Fruit fly (Drosophila melanogaster) Kc167 (cell line): ENCODE results near the gene Prosbeta6.

Source experiments
- Myc ChIP-seq: fragments of >200 bp; optimal IDR thresholded peaks from 2 replicates; lab custom pipeline; 2017; ENCODE audit warnings: missing external identifiers
- Sin3A ChIP-seq: fragments of >200 bp; optimal IDR thresholded peaks from 2 replicates; lab custom pipeline; 2018; ENCODE audit warnings: missing external identifiers
- h ChIP-seq: fragments of >200 bp; optimal IDR thresholded peaks from 3 replicates; lab custom pipeline; 2018; ENCODE audit warnings: missing external identifiers
- insv ChIP-seq: fragments of >200 bp; optimal IDR thresholded peaks from 3 replicates; lab custom pipeline; 2018; ENCODE audit warnings: missing external identifiers
- psq ChIP-seq: fragments of >200 bp; optimal IDR thresholded peaks from 2 replicates; lab custom pipeline; 2017; ENCODE audit warnings: missing external identifiers
- ttk ChIP-seq: sonication (Bioruptor generic); optimal IDR thresholded peaks from 2 replicates; lab custom pipeline; 2017; ENCODE audit warnings: missing external identifiers

dm6 chr3L:16652531-16652930, 42.3 kb upstream of the Prosbeta6 start:
- no peak for TF ChIP-seq psq (lab: Kevin White, UChicago)
- no peak for TF ChIP-seq Myc (lab: Kevin White, UChicago)
- no peak for TF ChIP-seq insv (lab: Kevin White, UChicago)
- TF ChIP-seq Sin3A, result no peak
- no peak for TF ChIP-seq h (lab: Kevin White, UChicago)
- TF ChIP-seq ttk (lab: Kevin White, UChicago), result no peak
